Worm (Caenorhabditis elegans): ENCODE measurements around the gene insc-1.

ce11 chrII:7356326-7356725, 2.4 kb upstream of the insc-1 start, which contains the start of gene haf-2:
- TF ChIP-seq lin-13 (GFP tag; optimal IDR thresholded peaks at IDR 0.05) (no peak), ztf-1 (GFP tag; conservative IDR thresholded peaks at IDR 0.05) (no peak), elt-3 (tag; optimal IDR thresholded peaks at IDR 0.05) (no peak), ama-1 (optimal IDR thresholded peaks at IDR 0.05) (no peak), dmd-4 (tag; optimal IDR thresholded peaks at IDR 0.05) (no peak), F13H6.1 (tag; optimal IDR thresholded peaks at IDR 0.05) (no peak), ztf-11 (tag; optimal IDR thresholded peaks at IDR 0.05) (no peak), lin-11 (tag; optimal IDR thresholded peaks at IDR 0.05) (no peak), nhr-237 (tag; optimal IDR thresholded peaks at IDR 0.05) (no peak), lsy-2 (tag; optimal IDR thresholded peaks at IDR 0.05) (no peak), fos-1 (tag; optimal IDR thresholded peaks at IDR 0.05) (no peak)

Measured in whole organism, L2 larva.